Worm (Caenorhabditis elegans): ENCODE data around the gene ctns-1.

- no peak for TF ChIP-seq hlh-13 (GFP tag; optimal IDR thresholded peaks at IDR 0.05)
- TF ChIP-seq nhr-11 (tag; optimal IDR thresholded peaks at IDR 0.05): no peak
- TF ChIP-seq F13H6.1 (tag; optimal IDR thresholded peaks at IDR 0.05): no peak
- no peak for TF ChIP-seq nfya-1 (tag; optimal IDR thresholded peaks at IDR 0.05)
- TF ChIP-seq pag-3 (tag; optimal IDR thresholded peaks at IDR 0.05; ENCODE audit: borderline replicate concordance): no peak
- no peak for TF ChIP-seq hlh-30 (tag; optimal IDR thresholded peaks at IDR 0.05; ENCODE audit: insufficient read depth)
- no peak for TF ChIP-seq pros-1 (tag; optimal IDR thresholded peaks at IDR 0.05)
- TF ChIP-seq elt-2 (tag; optimal IDR thresholded peaks at IDR 0.05): no peak
- no peak for TF ChIP-seq ceh-2 (tag; optimal IDR thresholded peaks at IDR 0.05)
- TF ChIP-seq dve-1 (tag; optimal IDR thresholded peaks at IDR 0.05): no peak
- TF ChIP-seq pqm-1 (tag; optimal IDR thresholded peaks at IDR 0.05): no peak
Measured at ce11 chrII:8169283-8169682, 32.6 kb upstream of the ctns-1 start, which contains the start of gene T05C12.15.

Measured in whole organism, late embryonic.